Fruit fly (Drosophila melanogaster) S2 (cell line): ENCODE measurements around the gene hiro.

ENCODE experiments used
- CG8478 ChIP-seq: fragments of >200 bp; optimal IDR thresholded peaks from 2 replicates; lab custom pipeline; 2018
- CTCF ChIP-seq, 2 experiments: fragments of >200 bp; optimal IDR thresholded peaks; 2 replicates each; lab custom pipeline; 2018

dm6 chr3L:736542-737166 is 48.9 kb upstream of the hiro start:
- no peak for TF ChIP-seq CG8478 (lab: Kevin White, UChicago)
- no peak for TF ChIP-seq CTCF (optimal IDR thresholded peaks at IDR 0.05; lab: Kevin White, UChicago)
